Fruit fly (Drosophila melanogaster) whole organism, embryonic: ENCODE data around the gene CG31800.

Source experiments
- Adf1 ChIP-seq: fragments of 200-800 bp; sonication (Bioruptor generic); IDR thresholded peaks from 2 replicates; pipeline ENCODE4 v1.3.6; 2022; ENCODE audit warnings: missing biosample characterization, missing genetic modification characterization
- CG10321 ChIP-seq: fragments of 200-800 bp; sonication (Bioruptor generic); IDR thresholded peaks from 2 replicates; pipeline ENCODE4 v1.3.6; 2022; ENCODE audit warnings: missing biosample characterization, missing genetic modification characterization
- CG10543 ChIP-seq: fragments of 200-800 bp; sonication (Bioruptor generic); optimal IDR thresholded peaks from 3 replicates; lab custom pipeline; 2017; ENCODE audit warnings: missing biosample characterization, mild to moderate bottlenecking, missing genetic modification characterization, moderate library complexity
- CG10565 ChIP-seq: fragments of 200-800 bp; sonication (Bioruptor generic); optimal IDR thresholded peaks from 3 replicates; lab custom pipeline; 2016; ENCODE audit warnings: missing biosample characterization, mild to moderate bottlenecking, missing genetic modification characterization
- CG11723 ChIP-seq: fragments of 200-800 bp; sonication (Bioruptor generic); optimal IDR thresholded peaks from 2 replicates; lab custom pipeline; 2017; ENCODE audit warnings: missing biosample characterization, mild to moderate bottlenecking, missing genetic modification characterization
- CG12071 ChIP-seq: fragments of 200-800 bp; sonication (Bioruptor generic); optimal IDR thresholded peaks from 3 replicates; lab custom pipeline; 2018; ENCODE audit warnings: missing biosample characterization, mild to moderate bottlenecking, missing genetic modification characterization
- CG12769 ChIP-seq: fragments of 200-800 bp; sonication (Bioruptor generic); optimal IDR thresholded peaks from 2 replicates; lab custom pipeline; 2019; ENCODE audit warnings: missing biosample characterization, mild to moderate bottlenecking, missing genetic modification characterization, moderate library complexity
- CG15073 ChIP-seq: fragments of 200-800 bp; sonication (Bioruptor generic); optimal IDR thresholded peaks from 2 replicates; lab custom pipeline; 2016; ENCODE audit warnings: missing biosample characterization, missing genetic modification characterization
- CG15479 ChIP-seq: fragments of 200-800 bp; sonication (Bioruptor generic); optimal IDR thresholded peaks from 3 replicates; lab custom pipeline; 2019; ENCODE audit warnings: missing biosample characterization, mild to moderate bottlenecking, missing genetic modification characterization, moderate library complexity
- CG16779 ChIP-seq: fragments of 200-800 bp; sonication (Bioruptor generic); IDR thresholded peaks from 2 replicates; pipeline ENCODE4 v1.3.6; 2022; ENCODE audit warnings: missing biosample characterization, missing genetic modification characterization
- CG16863 ChIP-seq: fragments of 200-800 bp; sonication (Bioruptor generic); optimal IDR thresholded peaks from 3 replicates; lab custom pipeline; 2016; ENCODE audit warnings: missing biosample characterization, missing genetic modification characterization
- CG18599 ChIP-seq: fragments of 200-800 bp; sonication (Bioruptor generic); optimal IDR thresholded peaks from 3 replicates; lab custom pipeline; 2017; ENCODE audit warnings: missing biosample characterization, missing genetic modification characterization, mild to moderate bottlenecking, moderate library complexity, missing genetic modification reagents
- CG18619 ChIP-seq: fragments of 200-800 bp; sonication (Bioruptor generic); optimal IDR thresholded peaks from 3 replicates; lab custom pipeline; 2017; ENCODE audit warnings: missing biosample characterization, mild to moderate bottlenecking, missing genetic modification characterization
- CG2875 ChIP-seq: fragments of 200-800 bp; sonication (Bioruptor generic); optimal IDR thresholded peaks from 2 replicates; lab custom pipeline; 2017; ENCODE audit warnings: missing biosample characterization, mild to moderate bottlenecking, missing genetic modification characterization, missing genetic modification reagents
- CG31224 ChIP-seq: fragments of 200-800 bp; sonication (Bioruptor generic); IDR thresholded peaks from 2 replicates; pipeline ENCODE4 v1.3.6; 2022; ENCODE audit warnings: missing biosample characterization, missing genetic modification characterization
- CG4328 ChIP-seq: fragments of 200-800 bp; sonication (Bioruptor generic); optimal IDR thresholded peaks from 3 replicates; lab custom pipeline; 2017; ENCODE audit warnings: missing biosample characterization, missing genetic modification reagents, missing genetic modification characterization
- CG6689 ChIP-seq: fragments of 200-800 bp; sonication (Bioruptor generic); IDR thresholded peaks from 2 replicates; pipeline ENCODE4 v1.3.6; 2022; ENCODE audit warnings: missing biosample characterization, missing genetic modification characterization
- CG7745 ChIP-seq: fragments of 200-800 bp; sonication (Bioruptor generic); optimal IDR thresholded peaks from 2 replicates; lab custom pipeline; 2018; ENCODE audit warnings: missing biosample characterization, mild to moderate bottlenecking, missing genetic modification characterization, moderate library complexity
- CG7963 ChIP-seq: fragments of 200-800 bp; sonication (Bioruptor generic); IDR thresholded peaks from 3 replicates; pipeline ENCODE4 v1.3.6; 2022; ENCODE audit warnings: missing biosample characterization, missing genetic modification characterization; ENCODE audit not compliant: partially characterized antibody
- CG8359 ChIP-seq: fragments of 200-800 bp; sonication (Bioruptor generic); optimal IDR thresholded peaks from 2 replicates; lab custom pipeline; 2017; ENCODE audit warnings: missing biosample characterization, mild to moderate bottlenecking, missing genetic modification characterization, borderline replicate concordance
- CG9727 ChIP-seq: fragments of 200-800 bp; sonication (Bioruptor generic); optimal IDR thresholded peaks from 3 replicates; lab custom pipeline; 2017; ENCODE audit warnings: missing biosample characterization, mild to moderate bottlenecking, missing genetic modification characterization
- Dip2 ChIP-seq: fragments of 200-800 bp; sonication (Bioruptor generic); IDR thresholded peaks from 2 replicates; pipeline ENCODE4 v1.3.6; 2022; ENCODE audit warnings: missing biosample characterization, missing genetic modification characterization
- Dll ChIP-seq: fragments of 200-800 bp; sonication (Bioruptor generic); IDR thresholded peaks from 4 replicates; pipeline ENCODE4 v1.3.6; 2022; ENCODE audit warnings: missing biosample characterization, missing genetic modification characterization; ENCODE audit not compliant: partially characterized antibody
- Doc2 ChIP-seq: fragments of 200-800 bp; sonication (Bioruptor generic); IDR thresholded peaks from 2 replicates; pipeline ENCODE4 v1.3.6; 2022; ENCODE audit warnings: missing biosample characterization, missing genetic modification characterization
- Dp ChIP-seq: fragments of 200-800 bp; sonication (Bioruptor generic); optimal IDR thresholded peaks from 2 replicates; lab custom pipeline; 2018; ENCODE audit warnings: missing biosample characterization, mild to moderate bottlenecking, missing genetic modification characterization, moderate library complexity
- Ets65A ChIP-seq: fragments of 200-800 bp; sonication (Bioruptor generic); peaks from one replicate; lab custom pipeline; 2016; ENCODE audit warnings: missing biosample characterization, missing genetic modification characterization
- Gsc ChIP-seq: fragments of 200-800 bp; sonication (Bioruptor generic); IDR thresholded peaks from 2 replicates; pipeline ENCODE4 v1.3.6; 2022; ENCODE audit warnings: missing biosample characterization, missing genetic modification characterization
- Hey ChIP-seq: fragments of 200-800 bp; sonication (Bioruptor generic); optimal IDR thresholded peaks from 3 replicates; lab custom pipeline; 2018; ENCODE audit warnings: missing biosample characterization, mild to moderate bottlenecking, missing genetic modification characterization
- Hr51 ChIP-seq, 2 experiments: fragments of 200-800 bp; sonication (Bioruptor generic); optimal IDR thresholded peaks; 2 replicates in 1 of 2; 3 replicates in 1 of 2; lab custom pipeline; 2016 to 2018; ENCODE audit warnings: missing biosample characterization in 2 of 2, missing genetic modification characterization in 2 of 2, mild to moderate bottlenecking in 1 of 2, moderate library complexity in 1 of 2
- Med ChIP-seq: fragments of 200-800 bp; sonication (Bioruptor generic); peaks from one replicate; lab custom pipeline; 2016; ENCODE audit warnings: missing biosample characterization, missing genetic modification characterization, mild to moderate bottlenecking, inconsistent platforms, moderate library complexity
- NC2β ChIP-seq: fragments of 200-800 bp; sonication (Bioruptor generic); optimal IDR thresholded peaks from 2 replicates; lab custom pipeline; 2016; ENCODE audit warnings: missing biosample characterization, missing genetic modification characterization
- Ptx1 ChIP-seq: fragments of 200-800 bp; sonication (Bioruptor generic); IDR thresholded peaks from 2 replicates; pipeline ENCODE4 v1.3.6; 2022; ENCODE audit warnings: missing biosample characterization, missing genetic modification characterization
- abd-A ChIP-seq: fragments of 200-800 bp; sonication (Bioruptor generic); optimal IDR thresholded peaks from 3 replicates; lab custom pipeline; 2019; ENCODE audit warnings: missing biosample characterization, mild to moderate bottlenecking, missing genetic modification characterization, moderate library complexity
- ato ChIP-seq: fragments of 200-800 bp; sonication (Bioruptor generic); IDR thresholded peaks from 2 replicates; pipeline ENCODE4 v1.3.6; 2022; ENCODE audit warnings: missing biosample characterization, missing genetic modification characterization; ENCODE audit not compliant: partially characterized antibody
- ci ChIP-seq: fragments of 200-800 bp; sonication (Bioruptor generic); IDR thresholded peaks from 3 replicates; pipeline ENCODE4 v1.3.6; 2022; ENCODE audit warnings: missing biosample characterization, missing genetic modification characterization
- crol ChIP-seq: fragments of 200-800 bp; sonication (Bioruptor generic); IDR thresholded peaks from 2 replicates; pipeline ENCODE4 v1.3.6; 2022; ENCODE audit warnings: missing biosample characterization, missing genetic modification characterization
- insv ChIP-seq, 2 experiments: fragments of 200-800 bp; sonication (Bioruptor generic); optimal IDR thresholded peaks; 3 replicates each; lab custom pipeline; 2016 to 2018; ENCODE audit warnings: missing biosample characterization in 2 of 2, missing genetic modification characterization in 2 of 2
- jigr1 ChIP-seq: fragments of 200-800 bp; sonication (Bioruptor generic); IDR thresholded peaks from 3 replicates; pipeline ENCODE4 v1.3.6; 2022; ENCODE audit warnings: missing biosample characterization, missing genetic modification characterization
- kay ChIP-seq: fragments of 200-800 bp; sonication (Bioruptor generic); optimal IDR thresholded peaks from 2 replicates; lab custom pipeline; 2016; ENCODE audit warnings: missing biosample characterization, missing genetic modification characterization
- lab ChIP-seq: fragments of 200-800 bp; sonication (Bioruptor generic); optimal IDR thresholded peaks from 3 replicates; lab custom pipeline; 2017; ENCODE audit warnings: missing biosample characterization, missing genetic modification characterization, mild to moderate bottlenecking, moderate library complexity, missing genetic modification reagents
- mirr ChIP-seq: fragments of 200-800 bp; sonication (Bioruptor generic); optimal IDR thresholded peaks from 3 replicates; lab custom pipeline; 2018; ENCODE audit warnings: missing biosample characterization, mild to moderate bottlenecking, missing genetic modification characterization
- nerfin-1 ChIP-seq: fragments of 200-800 bp; sonication (Bioruptor generic); optimal IDR thresholded peaks from 3 replicates; lab custom pipeline; 2019; ENCODE audit warnings: missing biosample characterization, mild to moderate bottlenecking, missing genetic modification characterization, moderate library complexity
- oc ChIP-seq: fragments of 200-800 bp; sonication (Bioruptor generic); optimal IDR thresholded peaks from 2 replicates; lab custom pipeline; 2018; ENCODE audit warnings: missing biosample characterization, mild to moderate bottlenecking, missing genetic modification characterization, moderate library complexity
- onecut ChIP-seq: fragments of 200-800 bp; sonication (Bioruptor generic); IDR thresholded peaks from 2 replicates; pipeline ENCODE4 v1.3.6; 2022; ENCODE audit warnings: missing biosample characterization, missing genetic modification characterization
- pan ChIP-seq, 4 experiments: fragments of >200 bp in 3 of 4; fragments of 200-800 bp in 1 of 4; sonication (Bioruptor generic) in 1 of 4; optimal IDR thresholded peaks in 3 of 4; IDR thresholded peaks in 1 of 4; 2 replicates each; pipeline versions ENCODE4 v1.3.6 to Lab custom; 2017 to 2022; ENCODE audit warnings: missing biosample characterization in 2 of 4, missing genetic modification characterization in 2 of 4, mixed read lengths in 1 of 4
- sd ChIP-seq: fragments of 200-800 bp; sonication (Bioruptor generic); optimal IDR thresholded peaks from 3 replicates; lab custom pipeline; 2018; ENCODE audit warnings: missing biosample characterization, mild to moderate bottlenecking, missing genetic modification characterization, moderate library complexity
- vfl ChIP-seq: fragments of 200-800 bp; sonication (Bioruptor generic); optimal IDR thresholded peaks from 2 replicates; lab custom pipeline; 2016; ENCODE audit warnings: missing biosample characterization, missing genetic modification characterization

Gene CG31800

DNA sequence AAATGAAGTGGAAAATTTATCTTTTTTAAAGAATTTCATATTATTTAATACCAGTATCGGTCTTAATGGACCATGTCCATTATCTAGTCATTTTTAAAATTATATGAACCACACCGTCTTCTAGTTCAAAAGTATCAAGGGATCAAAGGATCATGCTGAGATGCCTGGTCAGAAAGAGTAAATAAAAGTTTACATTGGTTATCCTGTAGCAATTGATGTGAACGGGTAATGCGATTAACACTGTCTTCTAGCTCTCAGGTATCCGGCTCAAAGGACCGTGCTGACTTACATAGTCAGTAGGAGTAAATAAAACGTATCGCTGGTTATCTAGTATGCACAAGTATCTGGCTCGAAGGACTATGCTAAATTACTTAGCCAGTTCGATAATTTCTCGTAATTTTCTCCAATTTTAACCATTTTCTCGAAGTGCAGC, 15.2 kb downstream of the CG31800 start (continued):
- TF ChIP-seq vfl (no peak), CG16863 (no peak), ato (no peak), Ets65A (GFP tag; lab: Kevin White, UChicago) (peak; percentile 53), kay (GFP tag; lab: Kevin White, UChicago) (no peak), CG7963 (GFP tag; lab: Robert Waterston, UW) (no peak), Dip2 (GFP tag; lab: Robert Waterston, UW) (no peak), Dll (GFP tag; lab: Robert Waterston, UW) (no peak), jigr1 (GFP tag; lab: Robert Waterston, UW) (no peak), CG15479 (no peak), CG6689 (GFP tag; lab: Robert Waterston, UW) (no peak)

DNA sequence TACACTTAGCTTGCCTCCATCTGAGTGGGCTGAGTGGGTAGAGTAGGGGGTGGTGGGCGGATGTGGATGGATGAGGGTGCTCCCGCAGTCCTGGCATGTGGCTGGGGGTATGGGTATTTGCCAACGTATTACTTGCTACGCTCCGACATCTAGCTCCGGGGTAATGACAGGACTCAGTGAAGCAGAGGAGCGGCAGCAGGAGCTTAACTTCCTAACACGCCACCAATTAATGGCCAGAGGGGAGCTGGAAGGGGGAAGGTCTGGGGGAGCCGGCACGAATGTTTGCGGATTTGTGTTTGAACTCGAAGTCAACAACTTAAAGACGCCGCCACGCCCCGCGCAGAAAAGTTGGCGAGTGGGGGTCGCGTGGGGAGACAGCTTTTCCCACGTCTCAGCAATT, 16.1 kb downstream of the CG31800 start:
- TF ChIP-seq Hr51 (GFP tag; optimal IDR thresholded peaks at IDR 0.05; lab: Kevin White, UChicago) (peak in 1 of 2 experiments; percentile 5), CG2875 (GFP tag; lab: Kevin White, UChicago) (no peak), sd (tag; lab: Kevin White, UChicago) (peak; percentile 4), Ptx1 (GFP tag; lab: Robert Waterston, UW) (0 out of 2 replicates have a peak, but pooled peaks have one; percentile 18), Med (GFP tag; lab: Kevin White, UChicago) (peak; percentile 7), Hey (tag; lab: Kevin White, UChicago) (peak; percentile 92), Ets65A (GFP tag; lab: Kevin White, UChicago) (peak; percentile 69), abd-A (tag; lab: Kevin White, UChicago) (peak; percentile 92), Doc2 (no peak), Adf1 (GFP tag; lab: Robert Waterston, UW) (peak; percentile 34; the same call in 1 of the 2 replicates), mirr (GFP tag; lab: Kevin White, UChicago) (peak; percentile 73), CG12071 (GFP tag; lab: Kevin White, UChicago) (peak; percentile 22), CG18599 (GFP tag; lab: Kevin White, UChicago) (peak; percentile 53), CG10543 (GFP tag; lab: Kevin White, UChicago) (peak; percentile 74), CG8359 (GFP tag; lab: Kevin White, UChicago) (no peak), oc (peak; percentile 32), insv (GFP tag; optimal IDR thresholded peaks at IDR 0.05; lab: Kevin White, UChicago) (no peak), crol (GFP tag; lab: Robert Waterston, UW) (peak; percentile 70), ci (0 out of 3 replicates have a peak, but pooled peaks have one; percentile 15), nerfin-1 (tag; lab: Kevin White, UChicago) (peak; percentile 19)

- TF ChIP-seq abd-A (tag; lab: Kevin White, UChicago) (peak; percentile 91), CG4328 (GFP tag; lab: Kevin White, UChicago) (no peak), CG11723 (GFP tag; lab: Kevin White, UChicago) (no peak), CG16779 (no peak), CG18619 (GFP tag; lab: Kevin White, UChicago) (no peak), Hey (tag; lab: Kevin White, UChicago) (peak; percentile 42), onecut (GFP tag; lab: Robert Waterston, UW) (no peak), CG10543 (GFP tag; lab: Kevin White, UChicago) (peak; percentile 23), CG9727 (GFP tag; lab: Kevin White, UChicago) (no peak), Gsc (no peak), Dp (no peak), CG7745 (tag; lab: Kevin White, UChicago) (no peak), lab (GFP tag; lab: Kevin White, UChicago) (peak; percentile 18), NC2β (GFP tag; lab: Kevin White, UChicago) (no peak), CG18599 (GFP tag; lab: Kevin White, UChicago) (peak; percentile 8), Hr51 (GFP tag; optimal IDR thresholded peaks at IDR 0.05; lab: Kevin White, UChicago) (no peak), CG12769 (no peak), CG15073 (no peak), CG31224 (GFP tag; lab: Robert Waterston, UW) (no peak), CG10565 (GFP tag; lab: Kevin White, UChicago) (no peak), CG10321 (no peak), pan (optimal IDR thresholded peaks at IDR 0.05; lab: Kevin White, UChicago) (no peak), pan (GFP tag; optimal IDR thresholded peaks at IDR 0.05 in 1 of 2, IDR thresholded peaks at IDR 0.05 in 1 of 2) (no peak)
Measured at dm6 chr2L:19017060-19017459, 17.3 kb downstream of the CG31800 start.
